Worm (Caenorhabditis elegans) whole organism, L1 larva: ENCODE results near the gene irld-47.

Source experiments
- C34B4.2 ChIP-seq: sonication (generic microtip); optimal IDR thresholded peaks from 2 replicates; lab custom pipeline; 2017; ENCODE audit warnings: mild to moderate bottlenecking, missing genetic modification characterization, missing compliant biosample characterization
- blmp-1 ChIP-seq: fragments of 150-350 bp; optimal IDR thresholded peaks from 2 replicates; lab custom pipeline; 2014; ENCODE audit warnings: missing biosample characterization, missing genetic modification characterization
- ceh-63 ChIP-seq: fragments of 200-800 bp; sonication (Bioruptor generic); optimal IDR thresholded peaks from 2 replicates; lab custom pipeline; 2018; ENCODE audit warnings: mild to moderate bottlenecking, missing genetic modification characterization, missing compliant biosample characterization
- ceh-8 ChIP-seq: fragments of 200-800 bp; sonication (Bioruptor generic); optimal IDR thresholded peaks from 2 replicates; lab custom pipeline; 2018; ENCODE audit warnings: mild to moderate bottlenecking, missing genetic modification characterization, moderate library complexity, missing compliant biosample characterization
- ceh-82 ChIP-seq, 3 experiments: fragments of 150-350 bp in 1 of 3; sonication (generic microtip) in 2 of 3; optimal IDR thresholded peaks; 2 replicates each; lab custom pipeline; 2014 to 2017; ENCODE audit warnings: missing biosample characterization in 3 of 3, missing genetic modification characterization in 3 of 3
- ceh-88 ChIP-seq: fragments of 200-800 bp; sonication (Bioruptor generic); IDR thresholded peaks from 2 replicates; pipeline ENCODE4 v1.3.6; 2022; ENCODE audit warnings: missing genetic modification characterization, missing compliant biosample characterization
- ces-1 ChIP-seq: fragments of 150-350 bp; optimal IDR thresholded peaks from 2 replicates; lab custom pipeline; 2014; ENCODE audit warnings: missing biosample characterization, missing genetic modification reagents, missing genetic modification characterization
- dpl-1 ChIP-seq, 3 experiments: fragments of 150-350 bp in 2 of 3; sonication (generic microtip) in 1 of 3; optimal IDR thresholded peaks; 2 replicates each; lab custom pipeline; 2014 to 2017; ENCODE audit warnings: missing biosample characterization in 3 of 3, missing genetic modification characterization in 3 of 3, missing genetic modification reagents in 3 of 3
- dsc-1 ChIP-seq: sonication (generic microtip); optimal IDR thresholded peaks from 2 replicates; lab custom pipeline; 2016; ENCODE audit warnings: mild to moderate bottlenecking, missing genetic modification characterization, missing compliant biosample characterization
- efl-1 ChIP-seq, 4 experiments: fragments of 150-350 bp; optimal IDR thresholded peaks in 3 of 4; peaks in 1 of 4; 1 replicate in 1 of 4; 2 replicates in 3 of 4; lab custom pipeline; 2014; ENCODE audit warnings: missing biosample characterization in 2 of 4, missing genetic modification characterization in 2 of 4, missing genetic modification reagents in 2 of 4
- egl-13 ChIP-seq: sonication (generic microtip); optimal IDR thresholded peaks from 2 replicates; lab custom pipeline; 2016; ENCODE audit warnings: missing genotype, missing genetic modification reagents, missing genetic modification characterization, missing compliant biosample characterization
- egl-27 ChIP-seq, 2 experiments: fragments of 150-350 bp in 1 of 2; sonication (generic microtip); optimal IDR thresholded peaks; 3 replicates each; lab custom pipeline; 2017 to 2018; ENCODE audit warnings: missing biosample characterization in 2 of 2, missing genetic modification characterization in 2 of 2, missing genetic modification reagents in 2 of 2
- elt-3 ChIP-seq, 6 experiments: fragments of 150-350 bp in 1 of 6; sonication (generic microtip); optimal IDR thresholded peaks; 2 replicates each; lab custom pipeline; 2017 to 2018; ENCODE audit warnings: missing biosample characterization in 6 of 6, missing genetic modification characterization in 6 of 6, inconsistent platforms in 1 of 6
- fkh-10 ChIP-seq: sonication (generic microtip); optimal IDR thresholded peaks from 2 replicates; lab custom pipeline; 2017; ENCODE audit warnings: missing biosample characterization, missing genetic modification reagents, missing genetic modification characterization
- fkh-8 ChIP-seq: sonication (generic microtip); optimal IDR thresholded peaks from 2 replicates; lab custom pipeline; 2016; ENCODE audit warnings: mild to moderate bottlenecking, missing genetic modification characterization, missing compliant biosample characterization
- grh-1 ChIP-seq: fragments of 200-800 bp; sonication (Bioruptor generic); IDR thresholded peaks from 2 replicates; pipeline ENCODE4 v1.3.6; 2022; ENCODE audit warnings: missing genetic modification reagents, missing genetic modification characterization, missing compliant biosample characterization
- hlh-17 ChIP-seq: fragments of 200-800 bp; sonication (Bioruptor generic); optimal IDR thresholded peaks from 2 replicates; lab custom pipeline; 2018; ENCODE audit warnings: missing genetic modification characterization, mild to moderate bottlenecking, missing compliant biosample characterization, moderate library complexity, borderline replicate concordance
- irx-1 ChIP-seq: sonication (generic microtip); optimal IDR thresholded peaks from 2 replicates; lab custom pipeline; 2016; ENCODE audit warnings: missing genetic modification characterization, missing compliant biosample characterization
- isw-1 ChIP-seq: fragments of 200-800 bp; sonication (Bioruptor generic); IDR thresholded peaks from 2 replicates; pipeline ENCODE4 v1.3.6; 2022; ENCODE audit warnings: missing genetic modification characterization, missing compliant biosample characterization
- jun-1 ChIP-seq: fragments of 150-350 bp; optimal IDR thresholded peaks from 2 replicates; lab custom pipeline; 2014; ENCODE audit warnings: missing biosample characterization, missing genetic modification reagents, missing genetic modification characterization
- lin-13 ChIP-seq: fragments of 150-350 bp; optimal IDR thresholded peaks from 2 replicates; lab custom pipeline; 2014; ENCODE audit warnings: missing biosample characterization, missing genetic modification reagents, missing genetic modification characterization
- lin-14 ChIP-seq: fragments of 200-800 bp; sonication (Bioruptor generic); optimal IDR thresholded peaks from 2 replicates; lab custom pipeline; 2018; ENCODE audit warnings: mild to moderate bottlenecking, missing genetic modification characterization, moderate library complexity, missing compliant biosample characterization
- lin-15B ChIP-seq: fragments of 150-350 bp; sonication (generic microtip); optimal IDR thresholded peaks from 3 replicates; lab custom pipeline; 2014; ENCODE audit warnings: missing biosample characterization, missing genetic modification characterization
- lin-35 ChIP-seq, 2 experiments: fragments of 150-350 bp; optimal IDR thresholded peaks; 2 replicates each; lab custom pipeline; 2014; ENCODE audit warnings: missing biosample characterization in 2 of 2, missing genetic modification characterization in 2 of 2, missing genetic modification reagents in 2 of 2
- lin-39 ChIP-seq: fragments of 150-350 bp; optimal IDR thresholded peaks from 2 replicates; lab custom pipeline; 2014; ENCODE audit warnings: missing biosample characterization, missing genetic modification reagents, missing genetic modification characterization
- lir-3 ChIP-seq: sonication (generic microtip); optimal IDR thresholded peaks from 2 replicates; lab custom pipeline; 2016; ENCODE audit warnings: mild to moderate bottlenecking, missing genetic modification characterization, moderate library complexity, missing compliant biosample characterization; ENCODE audit not compliant: poor library complexity
- mab-9 ChIP-seq: fragments of 200-800 bp; sonication (Bioruptor generic); IDR thresholded peaks from 2 replicates; pipeline ENCODE4 v1.3.6; 2022; ENCODE audit warnings: missing genetic modification reagents, missing genetic modification characterization, missing compliant biosample characterization
- mdl-1 ChIP-seq, 2 experiments: fragments of 150-350 bp; optimal IDR thresholded peaks; 2 replicates each; lab custom pipeline; 2014 to 2017; ENCODE audit warnings: missing biosample characterization in 2 of 2, missing genetic modification characterization in 2 of 2, inconsistent platforms in 1 of 2
- nhr-20 ChIP-seq: sonication (generic microtip); optimal IDR thresholded peaks from 2 replicates; lab custom pipeline; 2016; ENCODE audit warnings: mild to moderate bottlenecking, missing genetic modification characterization, missing compliant biosample characterization
- nhr-47 ChIP-seq: sonication (generic microtip); optimal IDR thresholded peaks from 2 replicates; lab custom pipeline; 2016; ENCODE audit warnings: mild to moderate bottlenecking, missing genetic modification characterization, moderate library complexity, missing compliant biosample characterization
- nhr-71 ChIP-seq: sonication (generic microtip); optimal IDR thresholded peaks from 2 replicates; lab custom pipeline; 2016; ENCODE audit warnings: mild to moderate bottlenecking, missing genetic modification characterization, moderate library complexity, missing compliant biosample characterization
- nhr-76 ChIP-seq: sonication (generic microtip); optimal IDR thresholded peaks from 2 replicates; lab custom pipeline; 2017; ENCODE audit warnings: missing biosample characterization, missing genetic modification characterization
- nhr-77 ChIP-seq: fragments of 150-350 bp; optimal IDR thresholded peaks from 2 replicates; lab custom pipeline; 2014; ENCODE audit warnings: missing biosample characterization, missing genetic modification characterization
- nhr-85 ChIP-seq: sonication (generic microtip); peaks from one replicate; lab custom pipeline; 2016; ENCODE audit warnings: missing genetic modification characterization, inconsistent platforms, missing compliant biosample characterization
- pag-3 ChIP-seq: sonication (generic microtip); optimal IDR thresholded peaks from 2 replicates; lab custom pipeline; 2017; ENCODE audit warnings: missing genetic modification characterization, mild to moderate bottlenecking, missing compliant biosample characterization, antibody characterized with exemption, borderline replicate concordance; ENCODE audit not compliant: insufficient read depth
- pax-3 ChIP-seq: fragments of 200-800 bp; sonication (Bioruptor generic); optimal IDR thresholded peaks from 2 replicates; lab custom pipeline; 2018; ENCODE audit warnings: mild to moderate bottlenecking, missing genetic modification characterization, moderate library complexity, missing compliant biosample characterization
- pqm-1 ChIP-seq: sonication (generic microtip); optimal IDR thresholded peaks from 3 replicates; lab custom pipeline; 2017; ENCODE audit warnings: missing biosample characterization, missing genetic modification characterization
- rnt-1 ChIP-seq: sonication (generic microtip); optimal IDR thresholded peaks from 2 replicates; lab custom pipeline; 2016; ENCODE audit warnings: mild to moderate bottlenecking, missing genetic modification characterization, moderate library complexity, missing compliant biosample characterization
- snu-23 ChIP-seq: sonication (generic microtip); optimal IDR thresholded peaks from 2 replicates; lab custom pipeline; 2016; ENCODE audit warnings: missing genetic modification characterization, missing compliant biosample characterization
- swsn-7 ChIP-seq: sonication (generic microtip); optimal IDR thresholded peaks from 2 replicates; lab custom pipeline; 2016; ENCODE audit warnings: missing genetic modification characterization, missing compliant biosample characterization
- tbx-2 ChIP-seq: sonication (generic microtip); optimal IDR thresholded peaks from 2 replicates; lab custom pipeline; 2016; ENCODE audit warnings: missing genetic modification characterization, missing compliant biosample characterization
- unc-62 ChIP-seq: fragments of 150-350 bp; optimal IDR thresholded peaks from 2 replicates; lab custom pipeline; 2014; ENCODE audit warnings: missing biosample characterization, missing genetic modification reagents, missing genetic modification characterization
- unc-98 ChIP-seq: fragments of 200-800 bp; sonication (Bioruptor generic); IDR thresholded peaks from 2 replicates; pipeline ENCODE4 v1.3.6; 2022; ENCODE audit warnings: missing genetic modification characterization, missing compliant biosample characterization
- vab-15 ChIP-seq: sonication (generic microtip); optimal IDR thresholded peaks from 2 replicates; lab custom pipeline; 2017; ENCODE audit warnings: missing genotype, mild to moderate bottlenecking, missing genetic modification characterization, missing compliant biosample characterization
- zip-4 ChIP-seq: fragments of 200-800 bp; sonication (Bioruptor generic); optimal IDR thresholded peaks from 2 replicates; lab custom pipeline; 2018; ENCODE audit warnings: mild to moderate bottlenecking, missing genetic modification characterization, moderate library complexity, missing compliant biosample characterization
- ztf-11 ChIP-seq, 2 experiments: sonication (generic microtip); optimal IDR thresholded peaks; 2 replicates each; lab custom pipeline; 2016 to 2017; ENCODE audit warnings: missing genetic modification characterization in 2 of 2, missing biosample characterization in 1 of 2, missing compliant biosample characterization in 1 of 2

irld-47 gene

ce11 chrII:7808153-7808552 is 14.2 kb downstream of the irld-47 start:
- TF ChIP-seq lin-39 (tag; lab: Kevin White, UChicago) (no peak), grh-1 (peak; percentile 67), nhr-85 (tag; lab: Kevin White, UChicago) (peak; percentile 77), ceh-63 (GFP tag; lab: Kevin White, UChicago) (no peak), rnt-1 (tag; lab: Kevin White, UChicago) (peak; percentile 18), pqm-1 (tag; lab: Kevin White, UChicago) (no peak), elt-3 (tag; optimal IDR thresholded peaks at IDR 0.05; lab: Kevin White, UChicago) (peak in 1 of 6 experiments; percentile 24), lin-14 (GFP tag; lab: Kevin White, UChicago) (peak; percentile 8), unc-98 (GFP tag; lab: Robert Waterston, UW) (no peak), efl-1 (optimal IDR thresholded peaks at IDR 0.05; lab: Kevin White, UChicago) (no peak), efl-1 (GFP tag; optimal IDR thresholded peaks at IDR 0.05 in 1 of 2; lab: Kevin White, UChicago) (peak in 1 of 2 experiments; percentile 91), lir-3 (tag; lab: Kevin White, UChicago) (no peak), hlh-17 (GFP tag; lab: Kevin White, UChicago) (no peak), nhr-71 (tag; lab: Kevin White, UChicago) (peak; percentile 23), isw-1 (no peak), blmp-1 (tag; lab: Kevin White, UChicago) (peak; percentile 71), snu-23 (GFP tag; lab: Kevin White, UChicago) (peak; percentile 28), nhr-20 (tag; lab: Kevin White, UChicago) (peak; percentile 24), irx-1 (tag; lab: Kevin White, UChicago) (peak; percentile 12)

DNA sequence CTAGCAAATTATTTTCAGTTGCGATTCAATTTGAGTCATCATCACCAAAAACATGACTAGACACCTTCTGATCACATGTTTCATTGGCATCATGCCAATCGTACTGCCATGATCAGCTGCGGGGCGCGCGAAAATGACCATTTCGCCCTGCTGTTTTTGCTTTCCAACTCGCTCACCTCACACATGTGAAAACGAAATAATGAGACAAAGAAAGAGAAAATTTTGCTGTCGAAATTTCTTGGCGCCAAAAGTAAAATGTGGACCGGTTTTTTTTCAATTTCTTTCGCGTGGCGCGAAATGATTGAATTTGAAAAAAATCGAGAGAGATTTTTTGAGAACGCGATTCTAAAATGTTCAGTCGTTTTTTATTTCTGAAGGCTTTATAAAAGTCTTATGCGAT is 15.5 kb downstream of the irld-47 start:
- TF ChIP-seq pag-3 (tag; lab: Kevin White, UChicago): peak; percentile 28
- no peak for TF ChIP-seq ces-1 (GFP tag; lab: Kevin White, UChicago)
- no peak for TF ChIP-seq pqm-1 (tag; lab: Kevin White, UChicago)
- peak; percentile 74 for TF ChIP-seq nhr-71 (tag; lab: Kevin White, UChicago)
- TF ChIP-seq egl-13 (tag; lab: Kevin White, UChicago): no peak
- TF ChIP-seq nhr-20 (tag; lab: Kevin White, UChicago): peak; percentile 76
- no peak for TF ChIP-seq unc-98 (GFP tag; lab: Robert Waterston, UW)
- peak; percentile 68 to 79 (median 77) for TF ChIP-seq dpl-1 (GFP tag; optimal IDR thresholded peaks at IDR 0.05; lab: Kevin White, UChicago)
- TF ChIP-seq lin-15B (tag; lab: Kevin White, UChicago): no peak
- TF ChIP-seq ceh-88 (GFP tag; lab: Robert Waterston, UW): no peak
- TF ChIP-seq nhr-77 (tag; lab: Kevin White, UChicago): no peak
- peak; percentile 36 for TF ChIP-seq irx-1 (tag; lab: Kevin White, UChicago)
- peak; percentile 6 for TF ChIP-seq lin-13 (GFP tag; lab: Kevin White, UChicago)
- TF ChIP-seq nhr-76: no peak
- no peak for TF ChIP-seq pax-3 (tag; lab: Kevin White, UChicago)
- TF ChIP-seq lin-35 (GFP tag; optimal IDR thresholded peaks at IDR 0.05; lab: Kevin White, UChicago): peak; percentile 35 to 91
- no peak for TF ChIP-seq C34B4.2
- TF ChIP-seq ztf-11 (tag; optimal IDR thresholded peaks at IDR 0.05; lab: Kevin White, UChicago): no peak
- no peak for TF ChIP-seq mdl-1 (tag; optimal IDR thresholded peaks at IDR 0.05; lab: Kevin White, UChicago)
- no peak for TF ChIP-seq mab-9 (GFP tag; lab: Robert Waterston, UW)
- no peak for TF ChIP-seq ceh-8 (GFP tag; lab: Kevin White, UChicago)
- TF ChIP-seq fkh-10 (GFP tag; lab: Kevin White, UChicago): no peak
- TF ChIP-seq jun-1 (tag; lab: Kevin White, UChicago): no peak
- no peak for TF ChIP-seq isw-1
- TF ChIP-seq swsn-7 (tag; lab: Kevin White, UChicago): peak; percentile 6
- TF ChIP-seq lir-3 (tag; lab: Kevin White, UChicago): no peak
- no peak for TF ChIP-seq tbx-2 (tag; lab: Kevin White, UChicago)
- TF ChIP-seq rnt-1 (tag; lab: Kevin White, UChicago): no peak
- TF ChIP-seq egl-27 (tag; optimal IDR thresholded peaks at IDR 0.05; lab: Kevin White, UChicago): no peak
- no peak for TF ChIP-seq fkh-8 (tag; lab: Kevin White, UChicago)
- TF ChIP-seq unc-62 (GFP tag; lab: Kevin White, UChicago): no peak
- no peak for TF ChIP-seq zip-4
- peak in 2 of 6 experiments; percentile 23 to 28 for TF ChIP-seq elt-3 (tag; optimal IDR thresholded peaks at IDR 0.05; lab: Kevin White, UChicago)
- TF ChIP-seq ceh-82 (tag; optimal IDR thresholded peaks at IDR 0.05; lab: Kevin White, UChicago): no peak
- TF ChIP-seq vab-15 (tag; lab: Kevin White, UChicago): no peak
- TF ChIP-seq lin-39 (tag; lab: Kevin White, UChicago): no peak
- peak; percentile 77 for TF ChIP-seq lin-14 (GFP tag; lab: Kevin White, UChicago)
- TF ChIP-seq snu-23 (GFP tag; lab: Kevin White, UChicago): peak; percentile 52
- peak; percentile 19 for TF ChIP-seq nhr-47 (tag; lab: Kevin White, UChicago)
- TF ChIP-seq dsc-1 (tag; lab: Kevin White, UChicago): no peak
